Fruit fly (Drosophila melanogaster) whole organism, wandering third instar larva: ENCODE measurements around the gene Ilp3.
A peak's percentile ranks its signal among the peaks of the same experiment; 100 is the strongest.

Source experiments
- Abd-B ChIP-seq: fragments of >200 bp; optimal IDR thresholded peaks from 2 replicates; lab custom pipeline; 2017; ENCODE audit warnings: missing biosample characterization, missing genetic modification characterization
- CG32264 ChIP-seq: fragments of 200-800 bp; sonication (Bioruptor generic); optimal IDR thresholded peaks from 2 replicates; lab custom pipeline; 2016; ENCODE audit warnings: missing biosample characterization, missing genetic modification characterization
- CrebA ChIP-seq: fragments of 200-800 bp; sonication (Bioruptor generic); optimal IDR thresholded peaks from 2 replicates; lab custom pipeline; 2016; ENCODE audit warnings: missing biosample characterization, mild to moderate bottlenecking, missing genetic modification characterization, borderline replicate concordance
- Dfd ChIP-seq: fragments of >200 bp; optimal IDR thresholded peaks from 2 replicates; lab custom pipeline; 2017; ENCODE audit warnings: missing biosample characterization, missing genetic modification characterization
- Dif ChIP-seq: fragments of 200-275, 200-300 bp; sonication (Bioruptor generic); optimal IDR thresholded peaks from 2 replicates; lab custom pipeline; 2018; ENCODE audit warnings: missing biosample characterization, missing genetic modification characterization; ENCODE audit not compliant: partially characterized antibody
- GATAd ChIP-seq: sonication (Bioruptor generic); optimal IDR thresholded peaks from 2 replicates; lab custom pipeline; 2016; ENCODE audit warnings: missing biosample characterization, missing genetic modification characterization
- Hr78 ChIP-seq: fragments of >200 bp; optimal IDR thresholded peaks from 2 replicates; lab custom pipeline; 2017; ENCODE audit warnings: missing biosample characterization, missing genetic modification characterization
- Hr83 ChIP-seq: fragments of 200-300 bp; sonication (Bioruptor generic); optimal IDR thresholded peaks from 2 replicates; lab custom pipeline; 2016; ENCODE audit warnings: missing biosample characterization, mild to moderate bottlenecking, missing genetic modification characterization, moderate library complexity; ENCODE audit not compliant: poor library complexity, severe bottlenecking
- Jra ChIP-seq: sonication (Bioruptor generic); optimal IDR thresholded peaks from 2 replicates; lab custom pipeline; 2016; ENCODE audit warnings: missing biosample characterization, missing genetic modification characterization
- OdsH ChIP-seq: fragments of 200-800 bp; sonication (Bioruptor generic); optimal IDR thresholded peaks from 2 replicates; lab custom pipeline; 2016; ENCODE audit warnings: missing biosample characterization, mild to moderate bottlenecking, missing genetic modification characterization
- Vsx2 ChIP-seq: fragments of 200-300, 225-300 bp; sonication (Bioruptor generic); optimal IDR thresholded peaks from 2 replicates; lab custom pipeline; 2018; ENCODE audit warnings: missing biosample characterization, missing genetic modification characterization; ENCODE audit not compliant: partially characterized antibody
- br ChIP-seq: fragments of 200-800 bp; sonication (Bioruptor generic); optimal IDR thresholded peaks from 2 replicates; lab custom pipeline; 2016; ENCODE audit warnings: missing biosample characterization, missing genetic modification characterization
- fru ChIP-seq: fragments of 200-800 bp; sonication (Bioruptor generic); optimal IDR thresholded peaks from 3 replicates; lab custom pipeline; 2016; ENCODE audit warnings: missing biosample characterization, mild to moderate bottlenecking, missing genetic modification characterization
- jim ChIP-seq: fragments of 175-275, 200-325 bp; sonication (Bioruptor generic); optimal IDR thresholded peaks from 2 replicates; lab custom pipeline; 2016; ENCODE audit warnings: missing biosample characterization, mild to moderate bottlenecking, missing genetic modification characterization
- lola ChIP-seq: fragments of >200 bp; optimal IDR thresholded peaks from 2 replicates; lab custom pipeline; 2017; ENCODE audit warnings: missing biosample characterization, missing genetic modification characterization
- pan ChIP-seq: fragments of >200 bp; optimal IDR thresholded peaks from 2 replicates; lab custom pipeline; 2017
- psq ChIP-seq: fragments of 200-800 bp; sonication (Bioruptor generic); optimal IDR thresholded peaks from 3 replicates; lab custom pipeline; 2017; ENCODE audit warnings: missing biosample characterization, mild to moderate bottlenecking, missing genetic modification characterization, moderate library complexity
- rgr ChIP-seq: fragments of 200-800 bp; sonication (Bioruptor generic); optimal IDR thresholded peaks from 3 replicates; lab custom pipeline; 2016; ENCODE audit warnings: missing biosample characterization, mild to moderate bottlenecking, missing genetic modification characterization
- sage ChIP-seq: fragments of 200-800 bp; sonication (Bioruptor generic); optimal IDR thresholded peaks from 2 replicates; lab custom pipeline; 2016; ENCODE audit warnings: missing biosample characterization, mild to moderate bottlenecking, missing genetic modification characterization
- tai ChIP-seq: sonication (Bioruptor generic); optimal IDR thresholded peaks from 2 replicates; lab custom pipeline; 2016; ENCODE audit warnings: missing biosample characterization, missing genetic modification characterization
- usp ChIP-seq: fragments of >200 bp; optimal IDR thresholded peaks from 2 replicates; lab custom pipeline; 2017; ENCODE audit warnings: missing biosample characterization, missing genetic modification characterization
- woc ChIP-seq: sonication (Bioruptor generic); optimal IDR thresholded peaks from 2 replicates; lab custom pipeline; 2016; ENCODE audit warnings: missing biosample characterization, mild to moderate bottlenecking, missing genetic modification characterization

Gene Ilp3

dm6 chr3L:9837053-9837452 lies 35.1 kb upstream of the Ilp3 start:
- TF ChIP-seq CrebA (GFP tag; lab: Kevin White, UChicago) (no peak), pan (no peak), fru (GFP tag; lab: Kevin White, UChicago) (no peak), Dfd (GFP tag; lab: Kevin White, UChicago) (peak; percentile 92)

dm6 chr3L:9836524-9837047 lies 34.7 kb upstream of the Ilp3 start, which contains the start of gene I-2:
I-2 (minus strand) TSS chr3L:9836805.
- TF ChIP-seq Dfd (GFP tag; lab: Kevin White, UChicago), result no peak
- TF ChIP-seq jim (GFP tag; lab: Kevin White, UChicago), result no peak
- TF ChIP-seq tai (GFP tag; lab: Kevin White, UChicago), result no peak
- TF ChIP-seq Abd-B, result no peak
- TF ChIP-seq Jra (GFP tag; lab: Kevin White, UChicago), result no peak
- TF ChIP-seq sage (GFP tag; lab: Kevin White, UChicago), result no peak
- no peak for TF ChIP-seq usp (GFP tag; lab: Kevin White, UChicago)
- no peak for TF ChIP-seq psq
- TF ChIP-seq br (GFP tag; lab: Kevin White, UChicago), result no peak
- no peak for TF ChIP-seq GATAd (GFP tag; lab: Kevin White, UChicago)

dm6 chr3L:9832125-9832524 lies 30.2 kb upstream of the Ilp3 start:
- peak; percentile 93 for TF ChIP-seq Dfd (GFP tag; lab: Kevin White, UChicago)
- no peak for TF ChIP-seq Hr83 (GFP tag; lab: Kevin White, UChicago)

dm6 chr3L:9829639-9830341 lies 27.9 kb upstream of the Ilp3 start:
- TF ChIP-seq tai (GFP tag; lab: Kevin White, UChicago) (no peak), psq (no peak), lola (GFP tag; lab: Kevin White, UChicago) (no peak), woc (GFP tag; lab: Kevin White, UChicago) (no peak), Dif (GFP tag; lab: Kevin White, UChicago) (no peak), Dfd (GFP tag; lab: Kevin White, UChicago) (peak; percentile 2)
- TF ChIP-seq, all 38 proteins: peak for 1

dm6 chr3L:9829154-9829553 lies 27.2 kb upstream of the Ilp3 start:
- TF ChIP-seq GATAd (GFP tag; lab: Kevin White, UChicago), result no peak
- no peak for TF ChIP-seq fru (GFP tag; lab: Kevin White, UChicago)
- TF ChIP-seq rgr (GFP tag; lab: Kevin White, UChicago), result no peak
- TF ChIP-seq CrebA (GFP tag; lab: Kevin White, UChicago), result no peak
- no peak for TF ChIP-seq Jra (GFP tag; lab: Kevin White, UChicago)
- TF ChIP-seq OdsH (GFP tag; lab: Kevin White, UChicago), result no peak
- no peak for TF ChIP-seq CG32264 (GFP tag; lab: Kevin White, UChicago)
- no peak for TF ChIP-seq Hr78 (GFP tag; lab: Kevin White, UChicago)
- TF ChIP-seq lola (GFP tag; lab: Kevin White, UChicago), result no peak

- TF ChIP-seq rgr (GFP tag; lab: Kevin White, UChicago) (no peak), Dif (GFP tag; lab: Kevin White, UChicago) (no peak), Jra (GFP tag; lab: Kevin White, UChicago) (no peak), lola (GFP tag; lab: Kevin White, UChicago) (no peak), jim (GFP tag; lab: Kevin White, UChicago) (no peak), CG32264 (GFP tag; lab: Kevin White, UChicago) (no peak)
Measured at dm6 chr3L:9824226-9824625, 22.3 kb upstream of the Ilp3 start.

- no peak for TF ChIP-seq jim (GFP tag; lab: Kevin White, UChicago)
- no peak for TF ChIP-seq Hr83 (GFP tag; lab: Kevin White, UChicago)
- TF ChIP-seq Vsx2 (GFP tag; lab: Kevin White, UChicago), result no peak
- no peak for TF ChIP-seq GATAd (GFP tag; lab: Kevin White, UChicago)
- TF ChIP-seq, all 38 proteins: peak for 0
Measured at dm6 chr3L:9823797-9824196, 21.9 kb upstream of the Ilp3 start, which contains the start of gene Ilp5. Ilp5 (minus strand) TSS chr3L:9823897.
